Worm (Caenorhabditis elegans): ENCODE measurements around the gene nmr-1.

DNA sequence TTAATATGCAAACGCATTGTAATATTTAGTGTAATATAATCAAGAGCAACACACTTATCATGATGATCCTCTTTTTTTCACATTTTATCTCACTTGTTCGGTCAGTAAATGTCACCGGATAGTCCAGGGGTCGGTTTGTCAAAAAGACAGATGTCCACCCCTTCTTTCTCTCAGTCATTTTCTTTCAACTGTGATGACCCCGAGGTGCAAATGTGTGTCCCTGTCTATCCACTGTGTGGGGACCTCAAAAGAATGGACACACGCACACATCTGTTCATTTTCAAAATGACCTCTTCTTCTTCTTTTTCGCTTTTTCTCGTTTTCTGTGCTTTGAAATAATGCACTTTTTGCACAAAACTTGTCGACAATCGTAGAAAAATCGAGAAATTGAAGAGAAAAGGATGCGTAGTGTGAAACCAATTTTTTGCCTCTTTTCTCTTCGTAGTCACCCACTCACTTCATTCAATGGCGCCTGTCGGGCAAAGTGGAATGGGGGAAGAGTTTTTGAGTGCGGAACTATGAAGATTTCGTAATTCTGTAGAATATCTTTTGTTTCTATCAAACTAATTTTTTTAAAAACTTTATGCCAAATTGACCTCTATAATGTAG lies 17.4 kb upstream of the nmr-1 start:
- TF ChIP-seq flt-1 (GFP tag; IDR thresholded peaks at IDR 0.05) (no peak), ref-1 (GFP tag; conservative IDR thresholded peaks at IDR 0.05) (no peak), ztf-29 (GFP tag; IDR thresholded peaks at IDR 0.05) (no peak), T22C8.4 (GFP tag; IDR thresholded peaks at IDR 0.05) (no peak), med-1 (GFP tag; optimal IDR thresholded peaks at IDR 0.05; ENCODE audit: insufficient read depth) (no peak), ztf-23 (GFP tag; IDR thresholded peaks at IDR 0.05) (no peak)

Data from whole organism, midembryonic.